Fruit fly (Drosophila melanogaster) whole organism, embryonic: ENCODE data around the gene TwdlC.

Source experiments
- Awh ChIP-seq: fragments of 200-800 bp; sonication (Bioruptor generic); IDR thresholded peaks from 2 replicates; pipeline ENCODE4, ENCODE4 v1.3.6; 2022; ENCODE audit warnings: missing biosample characterization, missing genetic modification characterization
- B-H1 ChIP-seq: fragments of 200-800 bp; sonication (Bioruptor generic); IDR thresholded peaks from 3 replicates; pipeline ENCODE4 v1.3.6; 2022; ENCODE audit warnings: missing biosample characterization, missing genetic modification characterization
- CG10147 ChIP-seq: fragments of 200-800 bp; sonication (Bioruptor generic); optimal IDR thresholded peaks from 2 replicates; lab custom pipeline; 2019; ENCODE audit warnings: missing biosample characterization, mild to moderate bottlenecking, missing genetic modification characterization, moderate library complexity
- CG10654 ChIP-seq: fragments of 200-800 bp; sonication (Bioruptor generic); optimal IDR thresholded peaks from 2 replicates; lab custom pipeline; 2016; ENCODE audit warnings: missing biosample characterization, missing genetic modification characterization
- CG12104 ChIP-seq: fragments of 200-800 bp; sonication (Bioruptor generic); optimal IDR thresholded peaks from 3 replicates; lab custom pipeline; 2016; ENCODE audit warnings: missing biosample characterization, missing genetic modification characterization
- CG12769 ChIP-seq: fragments of 200-800 bp; sonication (Bioruptor generic); optimal IDR thresholded peaks from 2 replicates; lab custom pipeline; 2019; ENCODE audit warnings: missing biosample characterization, mild to moderate bottlenecking, missing genetic modification characterization, moderate library complexity
- CG13296 ChIP-seq: fragments of 200-800 bp; sonication (Bioruptor generic); optimal IDR thresholded peaks from 3 replicates; lab custom pipeline; 2018; ENCODE audit warnings: missing biosample characterization, mild to moderate bottlenecking, missing genetic modification characterization
- CG13424 ChIP-seq: fragments of 200-800 bp; sonication (Bioruptor generic); optimal IDR thresholded peaks from 2 replicates; lab custom pipeline; 2019; ENCODE audit warnings: missing biosample characterization, mild to moderate bottlenecking, missing genetic modification characterization, moderate library complexity
- CG14014 ChIP-seq: fragments of 200-800 bp; sonication (Bioruptor generic); IDR thresholded peaks from 2 replicates; pipeline ENCODE4 v1.3.6; 2022; ENCODE audit warnings: missing biosample characterization, missing genetic modification characterization
- CG15011 ChIP-seq: fragments of 200-800 bp; sonication (Bioruptor generic); optimal IDR thresholded peaks from 3 replicates; lab custom pipeline; 2018; ENCODE audit warnings: missing biosample characterization, mild to moderate bottlenecking, missing genetic modification characterization
- CG17359 ChIP-seq: fragments of 200-800 bp; sonication (Bioruptor generic); optimal IDR thresholded peaks from 3 replicates; lab custom pipeline; 2018; ENCODE audit warnings: missing biosample characterization, mild to moderate bottlenecking, missing genetic modification characterization, moderate library complexity
- CG17361 ChIP-seq: fragments of 200-800 bp; sonication (Bioruptor generic); IDR thresholded peaks from 3 replicates; pipeline ENCODE4 v1.3.6; 2022; ENCODE audit warnings: missing biosample characterization, missing genetic modification characterization
- CG18599 ChIP-seq: fragments of 200-800 bp; sonication (Bioruptor generic); optimal IDR thresholded peaks from 3 replicates; lab custom pipeline; 2017; ENCODE audit warnings: missing biosample characterization, missing genetic modification characterization, mild to moderate bottlenecking, moderate library complexity, missing genetic modification reagents
- CG2678 ChIP-seq: fragments of 200-800 bp; sonication (Bioruptor generic); optimal IDR thresholded peaks from 3 replicates; lab custom pipeline; 2019; ENCODE audit warnings: missing biosample characterization, mild to moderate bottlenecking, missing genetic modification characterization, moderate library complexity
- CG31441 ChIP-seq: fragments of 200-800 bp; sonication (Bioruptor generic); IDR thresholded peaks from 2 replicates; pipeline ENCODE4 v1.3.6; 2022; ENCODE audit warnings: missing biosample characterization, missing genetic modification characterization
- CG32532 ChIP-seq: fragments of 200-800 bp; sonication (Bioruptor generic); IDR thresholded peaks from 2 replicates; pipeline ENCODE4 v1.3.6; 2022; ENCODE audit warnings: missing biosample characterization, missing genetic modification characterization
- CG3281 ChIP-seq: fragments of 200-800 bp; sonication (Bioruptor generic); optimal IDR thresholded peaks from 3 replicates; lab custom pipeline; 2017; ENCODE audit warnings: missing biosample characterization, mild to moderate bottlenecking, missing genetic modification characterization
- CG33213 ChIP-seq: fragments of 200-800 bp; sonication (Bioruptor generic); optimal IDR thresholded peaks from 3 replicates; lab custom pipeline; 2016; ENCODE audit warnings: missing biosample characterization, missing genetic modification characterization
- CG3847 ChIP-seq: fragments of 200-800 bp; sonication (Bioruptor generic); IDR thresholded peaks from 2 replicates; pipeline ENCODE4 v1.3.6; 2022; ENCODE audit warnings: missing biosample characterization, missing genetic modification characterization
- CG42726 ChIP-seq: fragments of 200-800 bp; sonication (Bioruptor generic); IDR thresholded peaks from 2 replicates; pipeline ENCODE4 v1.3.6; 2022; ENCODE audit warnings: missing biosample characterization, missing genetic modification characterization; ENCODE audit not compliant: partially characterized antibody
- CG7839 ChIP-seq: fragments of 200-800 bp; sonication (Bioruptor generic); optimal IDR thresholded peaks from 3 replicates; lab custom pipeline; 2018; ENCODE audit warnings: missing biosample characterization, mild to moderate bottlenecking, missing genetic modification characterization, moderate library complexity
- CG8924 ChIP-seq: fragments of 200-800 bp; optimal IDR thresholded peaks from 3 replicates; lab custom pipeline; 2019; ENCODE audit warnings: missing biosample characterization, mild to moderate bottlenecking, missing genetic modification characterization, moderate library complexity
- CG9215 ChIP-seq: fragments of 200-800 bp; sonication (Bioruptor generic); IDR thresholded peaks from 2 replicates; pipeline ENCODE4 v1.3.6; 2022; ENCODE audit warnings: missing biosample characterization, missing genetic modification characterization
- Dip3 ChIP-seq: fragments of 200-800 bp; sonication (Bioruptor generic); optimal IDR thresholded peaks from 3 replicates; lab custom pipeline; 2016; ENCODE audit warnings: missing biosample characterization, missing genetic modification characterization
- HHEX ChIP-seq: fragments of 200-800 bp; sonication (Bioruptor generic); optimal IDR thresholded peaks from 3 replicates; lab custom pipeline; 2017; ENCODE audit warnings: missing biosample characterization, mild to moderate bottlenecking, missing genetic modification characterization, missing genetic modification reagents
- Hr51 ChIP-seq, 2 experiments: fragments of 200-800 bp; sonication (Bioruptor generic); optimal IDR thresholded peaks; 2 replicates in 1 of 2; 3 replicates in 1 of 2; lab custom pipeline; 2016 to 2018; ENCODE audit warnings: missing biosample characterization in 2 of 2, missing genetic modification characterization in 2 of 2, mild to moderate bottlenecking in 1 of 2, moderate library complexity in 1 of 2
- Lpt ChIP-seq: fragments of >200 bp; optimal IDR thresholded peaks from 2 replicates; lab custom pipeline; 2018; ENCODE audit warnings: missing biosample characterization, missing genetic modification characterization
- MBD-R2 ChIP-seq: fragments of 200-800 bp; sonication (Bioruptor generic); IDR thresholded peaks from 2 replicates; pipeline ENCODE4 v1.3.6; 2022; ENCODE audit warnings: missing biosample characterization, missing genetic modification characterization
- Med ChIP-seq: fragments of 200-800 bp; sonication (Bioruptor generic); peaks from one replicate; lab custom pipeline; 2016; ENCODE audit warnings: missing biosample characterization, missing genetic modification characterization, mild to moderate bottlenecking, inconsistent platforms, moderate library complexity
- NfI ChIP-seq: fragments of 200-800 bp; sonication (Bioruptor generic); optimal IDR thresholded peaks from 3 replicates; lab custom pipeline; 2018; ENCODE audit warnings: missing biosample characterization, mild to moderate bottlenecking, missing genetic modification characterization, moderate library complexity
- ap ChIP-seq: fragments of 200-800 bp; sonication (Bioruptor generic); IDR thresholded peaks from 2 replicates; pipeline ENCODE4 v1.3.6; 2022; ENCODE audit warnings: missing biosample characterization, missing genetic modification characterization
- bcd ChIP-seq: fragments of 200-800 bp; sonication (Bioruptor generic); optimal IDR thresholded peaks from 2 replicates; lab custom pipeline; 2017; ENCODE audit warnings: missing biosample characterization, mild to moderate bottlenecking, missing genetic modification characterization
- cg ChIP-seq: fragments of 200-800 bp; sonication (Bioruptor generic); optimal IDR thresholded peaks from 3 replicates; lab custom pipeline; 2019; ENCODE audit warnings: missing biosample characterization, mild to moderate bottlenecking, missing genetic modification characterization, moderate library complexity
- chinmo ChIP-seq: fragments of 200-800 bp; sonication (Bioruptor generic); IDR thresholded peaks from 4 replicates; pipeline ENCODE4 v1.3.6; 2022; ENCODE audit warnings: missing biosample characterization, missing genetic modification characterization; ENCODE audit not compliant: partially characterized antibody
- chm ChIP-seq: fragments of 200-800 bp; sonication (Bioruptor generic); IDR thresholded peaks from 2 replicates; pipeline ENCODE4 v1.3.6; 2022; ENCODE audit warnings: missing biosample characterization, missing genetic modification characterization
- eve ChIP-seq, 2 experiments: fragments of >200 bp; optimal IDR thresholded peaks; 2 replicates each; lab custom pipeline; 2017; ENCODE audit warnings: missing biosample characterization in 2 of 2, missing genetic modification characterization in 2 of 2
- ewg ChIP-seq: fragments of 200-800 bp; sonication (Bioruptor generic); optimal IDR thresholded peaks from 3 replicates; lab custom pipeline; 2017; ENCODE audit warnings: mild to moderate bottlenecking, missing biosample characterization, missing genetic modification reagents, missing genetic modification characterization
- gem ChIP-seq: fragments of 200-800 bp; sonication (Bioruptor generic); optimal IDR thresholded peaks from 2 replicates; lab custom pipeline; 2019; ENCODE audit warnings: missing biosample characterization, mild to moderate bottlenecking, missing genetic modification characterization, moderate library complexity
- klu ChIP-seq: fragments of 200-800 bp; sonication (Bioruptor generic); IDR thresholded peaks from 2 replicates; pipeline ENCODE4 v1.3.6; 2022; ENCODE audit warnings: missing biosample characterization, missing genetic modification characterization
- lbe ChIP-seq: fragments of 200-800 bp; sonication (Bioruptor generic); optimal IDR thresholded peaks from 2 replicates; lab custom pipeline; 2016; ENCODE audit warnings: missing biosample characterization, mild to moderate bottlenecking, missing genetic modification characterization
- nau ChIP-seq: fragments of 200-800 bp; sonication (Bioruptor generic); optimal IDR thresholded peaks from 3 replicates; lab custom pipeline; 2017; ENCODE audit warnings: missing biosample characterization, mild to moderate bottlenecking, missing genetic modification characterization, missing genetic modification reagents
- nmo ChIP-seq: fragments of 200-800 bp; sonication (Bioruptor generic); optimal IDR thresholded peaks from 2 replicates; lab custom pipeline; 2018; ENCODE audit warnings: missing biosample characterization, mild to moderate bottlenecking, missing genetic modification characterization, moderate library complexity
- nom ChIP-seq: fragments of 200-800 bp; sonication (Bioruptor generic); optimal IDR thresholded peaks from 2 replicates; lab custom pipeline; 2017; ENCODE audit warnings: missing biosample characterization, missing genetic modification characterization, mild to moderate bottlenecking, moderate library complexity, missing genetic modification reagents
- pzg ChIP-seq: fragments of 200-800 bp; sonication (Bioruptor generic); optimal IDR thresholded peaks from 3 replicates; lab custom pipeline; 2018; ENCODE audit warnings: missing biosample characterization, mild to moderate bottlenecking, missing genetic modification characterization, moderate library complexity
- row ChIP-seq: fragments of 200-800 bp; sonication (Bioruptor generic); IDR thresholded peaks from 3 replicates; pipeline ENCODE4 v1.3.6; 2022; ENCODE audit warnings: missing biosample characterization, missing genetic modification characterization
- sob ChIP-seq: fragments of 200-800 bp; sonication (Bioruptor generic); IDR thresholded peaks from 2 replicates; pipeline ENCODE4 v1.3.6; 2022; ENCODE audit warnings: missing biosample characterization, missing genetic modification characterization
- stwl ChIP-seq: fragments of 200-800 bp; sonication (Bioruptor generic); optimal IDR thresholded peaks from 3 replicates; lab custom pipeline; 2018; ENCODE audit warnings: missing biosample characterization, mild to moderate bottlenecking, missing genetic modification characterization, moderate library complexity
- unpg ChIP-seq: fragments of 200-800 bp; sonication (Bioruptor generic); optimal IDR thresholded peaks from 3 replicates; lab custom pipeline; 2018; ENCODE audit warnings: missing biosample characterization, mild to moderate bottlenecking, missing genetic modification characterization, moderate library complexity

TwdlC gene

DNA sequence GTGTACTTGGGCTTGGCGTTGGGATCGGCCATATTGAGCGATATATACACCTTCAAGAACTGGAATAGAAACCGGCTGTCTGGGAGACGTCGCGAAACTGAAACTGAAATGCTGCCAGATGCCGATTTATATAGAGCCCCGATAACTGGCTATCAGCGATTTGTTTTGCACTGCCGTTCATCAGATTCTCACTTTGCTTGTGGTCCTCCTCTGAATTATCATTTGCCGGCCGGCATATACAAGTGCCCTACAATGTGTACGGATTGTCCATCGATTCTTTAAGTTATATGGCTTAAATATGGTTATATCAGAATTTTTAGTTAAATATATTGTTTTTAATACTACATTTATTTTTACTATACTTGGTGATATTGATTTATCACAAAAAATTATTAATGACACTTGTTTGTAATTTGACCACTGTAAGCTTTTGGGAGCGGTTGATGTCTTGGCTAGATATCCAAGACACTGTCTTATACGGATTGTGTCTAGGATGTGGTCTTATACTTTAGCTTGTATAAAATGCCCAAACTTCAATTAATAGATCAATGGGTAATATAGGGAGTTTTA lies 6.1 kb upstream of the TwdlC start, which contains the start of gene CG31075 (continued):
- TF ChIP-seq HHEX (GFP tag; lab: Kevin White, UChicago) (peak; percentile 53), CG12769 (peak; percentile 23), chm (GFP tag; lab: Robert Waterston, UW) (no peak; the same call in 1 of the 2 replicates), CG7839 (tag; lab: Kevin White, UChicago) (peak; percentile 69), nau (GFP tag; lab: Kevin White, UChicago) (peak; percentile 7), gem (tag; lab: Kevin White, UChicago) (peak; percentile 77), B-H1 (GFP tag; lab: Robert Waterston, UW) (peak; percentile 28; the same call in 1 of the 3 replicates), CG17361 (GFP tag; lab: Robert Waterston, UW) (no peak), CG33213 (GFP tag; lab: Kevin White, UChicago) (no peak), Med (GFP tag; lab: Kevin White, UChicago) (peak; percentile 84), nmo (peak; percentile 60), CG15011 (GFP tag; lab: Kevin White, UChicago) (peak; percentile 39), ap (GFP tag; lab: Robert Waterston, UW) (peak; percentile 33), pzg (GFP tag; lab: Kevin White, UChicago) (peak; percentile 5), CG32532 (peak; percentile 83), CG31441 (GFP tag; lab: Robert Waterston, UW) (0 out of 2 replicates have a peak, but pooled peaks have one; percentile 11), Dip3 (GFP tag; lab: Kevin White, UChicago) (peak; percentile 23), Awh (GFP tag; lab: Robert Waterston, UW) (peak; percentile 50; the same call in 1 of the 2 replicates), eve (GFP tag; optimal IDR thresholded peaks at IDR 0.05; lab: Kevin White, UChicago) (no peak), klu (GFP tag; lab: Robert Waterston, UW) (peak; percentile 31; the same call in 1 of the 2 replicates), CG9215 (peak; percentile 55), lbe (peak; percentile 88), CG2678 (peak; percentile 60), CG14014 (peak; percentile 55; the same call in 1 of the 2 replicates), NfI (peak; percentile 12), nom (GFP tag; lab: Kevin White, UChicago) (peak; percentile 87), unpg (peak; percentile 52), CG18599 (GFP tag; lab: Kevin White, UChicago) (peak; percentile 87), CG10654 (GFP tag; lab: Kevin White, UChicago) (peak; percentile 8), row (GFP tag; lab: Robert Waterston, UW) (peak; percentile 79), CG13296 (peak; percentile 15), CG42726 (GFP tag; lab: Robert Waterston, UW) (no peak), CG8924 (tag; lab: Kevin White, UChicago) (peak; percentile 51), CG10147 (GFP tag; lab: Kevin White, UChicago) (peak; percentile 63), chinmo (GFP tag; lab: Robert Waterston, UW) (0 out of 4 replicates have a peak, but pooled peaks have one; percentile 35), sob (GFP tag; lab: Robert Waterston, UW) (peak; percentile 50; the same call in 1 of the 2 replicates), CG12104 (GFP tag; lab: Kevin White, UChicago) (peak; percentile 34), Hr51 (GFP tag; optimal IDR thresholded peaks at IDR 0.05; lab: Kevin White, UChicago) (peak in 1 of 2 experiments; percentile 25), ewg (no peak), CG17359 (tag; lab: Kevin White, UChicago) (peak; percentile 65), CG3281 (peak; percentile 69), cg (GFP tag; lab: Kevin White, UChicago) (no peak), CG13424 (peak; percentile 15), stwl (no peak), CG3847 (GFP tag; lab: Robert Waterston, UW) (peak; percentile 59), bcd (GFP tag; lab: Kevin White, UChicago) (peak; percentile 37), Lpt (GFP tag; lab: Kevin White, UChicago) (no peak), MBD-R2 (GFP tag; lab: Robert Waterston, UW) (peak; percentile 74; the same call in 1 of the 2 replicates)
